Fruit fly (Drosophila melanogaster) whole organism, prepupa: Measurements from ENCODE around the gene CG42655.

ENCODE experiments used
- Blimp-1 ChIP-seq: fragments of 200-800 bp; sonication (Bioruptor generic); optimal IDR thresholded peaks from 3 replicates; lab custom pipeline; 2017; ENCODE audit warnings: missing biosample characterization, missing genetic modification characterization, mild to moderate bottlenecking, moderate library complexity, missing genetic modification reagents
- CG10669 ChIP-seq: fragments of 200-800 bp; sonication (Bioruptor generic); optimal IDR thresholded peaks from 3 replicates; lab custom pipeline; 2018; ENCODE audit warnings: missing biosample characterization, mild to moderate bottlenecking, missing genetic modification characterization, moderate library complexity
- CG11762 ChIP-seq: fragments of 200-800 bp; sonication (Bioruptor generic); optimal IDR thresholded peaks from 3 replicates; lab custom pipeline; 2016; ENCODE audit warnings: missing biosample characterization, missing genetic modification characterization; ENCODE audit not compliant: insufficient read depth
- CG15336 ChIP-seq: fragments of 200-800 bp; sonication (Bioruptor generic); IDR thresholded peaks from 2 replicates; pipeline ENCODE4 v1.3.6; 2022; ENCODE audit warnings: missing biosample characterization, missing genetic modification characterization
- CG1621 ChIP-seq: fragments of 200-800 bp; sonication (Bioruptor generic); optimal IDR thresholded peaks from 3 replicates; lab custom pipeline; 2018; ENCODE audit warnings: missing biosample characterization, mild to moderate bottlenecking, missing genetic modification characterization
- CG16779 ChIP-seq: fragments of 200-800 bp; sonication (Bioruptor generic); optimal IDR thresholded peaks from 3 replicates; lab custom pipeline; 2017; ENCODE audit warnings: missing biosample characterization, mild to moderate bottlenecking, missing genetic modification characterization
- CG31627 ChIP-seq: fragments of 200-800 bp; sonication (Bioruptor generic); optimal IDR thresholded peaks from 3 replicates; lab custom pipeline; 2016; ENCODE audit warnings: missing biosample characterization, missing genetic modification characterization
- CG32006 ChIP-seq: fragments of 200-800 bp; sonication (Bioruptor generic); optimal IDR thresholded peaks from 3 replicates; lab custom pipeline; 2017; ENCODE audit warnings: missing biosample characterization, mild to moderate bottlenecking, missing genetic modification characterization
- CG4318 ChIP-seq: fragments of 200-800 bp; sonication (Bioruptor generic); optimal IDR thresholded peaks from 3 replicates; lab custom pipeline; 2017; ENCODE audit warnings: missing biosample characterization, mild to moderate bottlenecking, missing genetic modification characterization
- CG6163 ChIP-seq: fragments of 200-800 bp; sonication (Bioruptor generic); IDR thresholded peaks from 3 replicates; pipeline ENCODE4 v1.3.6; 2022; ENCODE audit warnings: missing biosample characterization, missing genetic modification characterization
- CG6792 ChIP-seq: fragments of 200-800 bp; sonication (Bioruptor generic); optimal IDR thresholded peaks from 3 replicates; lab custom pipeline; 2016; ENCODE audit warnings: missing biosample characterization, missing genetic modification characterization
- CG6808 ChIP-seq: fragments of 200-800 bp; sonication (Bioruptor generic); optimal IDR thresholded peaks from 3 replicates; lab custom pipeline; 2017; ENCODE audit warnings: missing biosample characterization, missing genetic modification characterization, mild to moderate bottlenecking, moderate library complexity, missing genetic modification reagents
- CG6854 ChIP-seq: fragments of 200-800 bp; sonication (Bioruptor generic); optimal IDR thresholded peaks from 2 replicates; lab custom pipeline; 2017; ENCODE audit warnings: missing biosample characterization, mild to moderate bottlenecking, missing genetic modification characterization
- CG8119 ChIP-seq: fragments of 200-800 bp; sonication (Bioruptor generic); IDR thresholded peaks from 3 replicates; pipeline ENCODE4 v1.3.6; 2022; ENCODE audit warnings: missing biosample characterization, missing genetic modification characterization
- CG8319 ChIP-seq: fragments of 200-800 bp; sonication (Bioruptor generic); optimal IDR thresholded peaks from 3 replicates; lab custom pipeline; 2016; ENCODE audit warnings: missing biosample characterization, missing genetic modification characterization
- CG9139 ChIP-seq: fragments of 200-800 bp; sonication (Bioruptor generic); optimal IDR thresholded peaks from 3 replicates; lab custom pipeline; 2017; ENCODE audit warnings: missing biosample characterization, mild to moderate bottlenecking, missing genetic modification characterization
- Eip75B ChIP-seq: fragments of 200-800 bp; sonication (Bioruptor generic); optimal IDR thresholded peaks from 3 replicates; lab custom pipeline; 2016; ENCODE audit warnings: missing biosample characterization, missing genetic modification characterization
- Eip78C ChIP-seq: fragments of 200-800 bp; sonication (Bioruptor generic); peaks from one replicate; lab custom pipeline; 2016; ENCODE audit warnings: missing biosample characterization, missing genetic modification characterization
- Eip93F ChIP-seq: fragments of 200-800 bp; sonication (Bioruptor generic); optimal IDR thresholded peaks from 2 replicates; lab custom pipeline; 2016; ENCODE audit warnings: missing biosample characterization, mild to moderate bottlenecking, missing genetic modification characterization
- Ets21C ChIP-seq: fragments of 200-800 bp; sonication (Bioruptor generic); optimal IDR thresholded peaks from 3 replicates; lab custom pipeline; 2016; ENCODE audit warnings: missing biosample characterization, missing genetic modification characterization
- Ets96B ChIP-seq: fragments of 200-800 bp; optimal IDR thresholded peaks from 2 replicates; lab custom pipeline; 2019; ENCODE audit warnings: missing biosample characterization, mild to moderate bottlenecking, missing genetic modification characterization, moderate library complexity
- Gug ChIP-seq: fragments of 200-800 bp; sonication (Bioruptor generic); IDR thresholded peaks from 2 replicates; pipeline ENCODE4 v1.3.6; 2022; ENCODE audit warnings: missing biosample characterization, missing genetic modification characterization
- Hr38 ChIP-seq: sonication (Bioruptor generic); optimal IDR thresholded peaks from 2 replicates; lab custom pipeline; 2016; ENCODE audit warnings: missing biosample characterization, missing genetic modification characterization
- Hr39 ChIP-seq: fragments of 200-800 bp; sonication (Bioruptor generic); optimal IDR thresholded peaks from 2 replicates; lab custom pipeline; 2016; ENCODE audit warnings: missing biosample characterization, missing genetic modification characterization
- Lpt ChIP-seq: fragments of 200-800 bp; sonication (Bioruptor generic); optimal IDR thresholded peaks from 3 replicates; lab custom pipeline; 2016; ENCODE audit warnings: missing biosample characterization, missing genetic modification characterization
- Smox ChIP-seq: fragments of 200-800 bp; sonication (Bioruptor generic); optimal IDR thresholded peaks from 3 replicates; lab custom pipeline; 2016; ENCODE audit warnings: missing biosample characterization, missing genetic modification characterization
- Sox14 ChIP-seq: fragments of 200-800 bp; sonication (Bioruptor generic); optimal IDR thresholded peaks from 3 replicates; lab custom pipeline; 2016; ENCODE audit warnings: missing biosample characterization, missing genetic modification characterization
- Sox15 ChIP-seq: fragments of 200-800 bp; sonication (Bioruptor generic); optimal IDR thresholded peaks from 3 replicates; lab custom pipeline; 2016; ENCODE audit warnings: missing biosample characterization, missing genetic modification characterization
- acj6 ChIP-seq: fragments of 200-800 bp; sonication (Bioruptor generic); optimal IDR thresholded peaks from 3 replicates; lab custom pipeline; 2016; ENCODE audit warnings: missing biosample characterization, missing genetic modification characterization
- cyc ChIP-seq: fragments of 200-800 bp; sonication (Bioruptor generic); optimal IDR thresholded peaks from 3 replicates; lab custom pipeline; 2016; ENCODE audit warnings: missing biosample characterization, missing genetic modification characterization
- dac ChIP-seq: fragments of 200-800 bp; sonication (Bioruptor generic); optimal IDR thresholded peaks from 2 replicates; lab custom pipeline; 2017; ENCODE audit warnings: missing biosample characterization, mild to moderate bottlenecking, missing genetic modification characterization
- eg ChIP-seq: fragments of 200-800 bp; sonication (Bioruptor generic); IDR thresholded peaks from 3 replicates; pipeline ENCODE4 v1.3.6; 2022; ENCODE audit warnings: missing biosample characterization, missing genetic modification characterization
- esn ChIP-seq: fragments of 200-800 bp; sonication (Bioruptor generic); optimal IDR thresholded peaks from 2 replicates; lab custom pipeline; 2016; ENCODE audit warnings: missing biosample characterization, mild to moderate bottlenecking, missing genetic modification characterization, moderate library complexity
- fd59A ChIP-seq: fragments of 200-800 bp; sonication (Bioruptor generic); optimal IDR thresholded peaks from 2 replicates; lab custom pipeline; 2017; ENCODE audit warnings: missing biosample characterization, mild to moderate bottlenecking, missing genetic modification characterization, missing genetic modification reagents
- fkh ChIP-seq: fragments of 200-800 bp; sonication (Bioruptor generic); optimal IDR thresholded peaks from 3 replicates; lab custom pipeline; 2017; ENCODE audit warnings: missing biosample characterization, mild to moderate bottlenecking, missing genetic modification characterization, moderate library complexity
- lz ChIP-seq: fragments of 200-800 bp; sonication (Bioruptor generic); optimal IDR thresholded peaks from 3 replicates; lab custom pipeline; 2016; ENCODE audit warnings: missing biosample characterization, missing genetic modification characterization
- net ChIP-seq: fragments of 200-800 bp; sonication (Bioruptor generic); optimal IDR thresholded peaks from 3 replicates; lab custom pipeline; 2016; ENCODE audit warnings: missing biosample characterization, missing genetic modification characterization
- pdm3 ChIP-seq: fragments of 200-800 bp; sonication (Bioruptor generic); optimal IDR thresholded peaks from 3 replicates; lab custom pipeline; 2016; ENCODE audit warnings: missing biosample characterization, missing genetic modification characterization
- spab ChIP-seq: fragments of 200-800 bp; sonication (Bioruptor generic); optimal IDR thresholded peaks from 2 replicates; lab custom pipeline; 2017; ENCODE audit warnings: missing biosample characterization, mild to moderate bottlenecking, missing genetic modification characterization, missing genetic modification reagents
- ss ChIP-seq, 2 experiments: fragments of 200-800 bp; sonication (Bioruptor generic); optimal IDR thresholded peaks; 2 replicates in 1 of 2; 3 replicates in 1 of 2; lab custom pipeline; 2017 to 2018; ENCODE audit warnings: mild to moderate bottlenecking in 2 of 2, missing biosample characterization in 2 of 2, missing genetic modification characterization in 2 of 2, moderate library complexity in 1 of 2
- svp ChIP-seq: fragments of 200-800 bp; sonication (Bioruptor generic); peaks from one replicate; lab custom pipeline; 2016; ENCODE audit warnings: missing biosample characterization, missing genetic modification characterization
- topi ChIP-seq: fragments of 200-800 bp; sonication (Bioruptor generic); optimal IDR thresholded peaks from 3 replicates; lab custom pipeline; 2016; ENCODE audit warnings: missing biosample characterization, missing genetic modification characterization
- vri ChIP-seq: fragments of 200-800 bp; sonication (Bioruptor generic); optimal IDR thresholded peaks from 3 replicates; lab custom pipeline; 2016; ENCODE audit warnings: missing biosample characterization, mild to moderate bottlenecking, missing genetic modification characterization

Gene CG42655

dm6 chr3L:19908201-19909127 lies 45.0 kb downstream of the CG42655 start:
- TF ChIP-seq Eip75B (GFP tag; lab: Kevin White, UChicago) (no peak), vri (peak; percentile 65), Lpt (GFP tag; lab: Kevin White, UChicago) (peak; percentile 11), cyc (GFP tag; lab: Kevin White, UChicago) (no peak), pdm3 (no peak), CG9139 (no peak), CG8319 (GFP tag; lab: Kevin White, UChicago) (no peak), Ets21C (GFP tag; lab: Kevin White, UChicago) (no peak), CG15336 (GFP tag; lab: Robert Waterston, UW) (0 out of 2 replicates have a peak, but pooled peaks have one; percentile 13), CG6854 (GFP tag; lab: Kevin White, UChicago) (no peak), CG6163 (GFP tag; lab: Robert Waterston, UW) (peak; percentile 61; the same call in 2 of the 3 replicates), ss (GFP tag; optimal IDR thresholded peaks at IDR 0.05; lab: Kevin White, UChicago) (peak in 1 of 2 experiments; percentile 4), Eip78C (GFP tag; lab: Kevin White, UChicago) (no peak), Smox (no peak), Gug (GFP tag; lab: Robert Waterston, UW) (no peak), Ets96B (tag; lab: Kevin White, UChicago) (no peak), CG8119 (no peak), net (GFP tag; lab: Kevin White, UChicago) (no peak), CG6808 (GFP tag; lab: Kevin White, UChicago) (peak; percentile 9), Eip93F (GFP tag; lab: Kevin White, UChicago) (no peak), acj6 (no peak), spab (GFP tag; lab: Kevin White, UChicago) (no peak), Blimp-1 (GFP tag; lab: Kevin White, UChicago) (peak; percentile 40), eg (peak; percentile 39; the same call in 1 of the 3 replicates)

dm6 chr3L:19907706-19908070 lies 45.8 kb downstream of the CG42655 start:
- TF ChIP-seq CG8119 (no peak), vri (no peak), CG32006 (GFP tag; lab: Kevin White, UChicago) (peak; percentile 49), topi (GFP tag; lab: Kevin White, UChicago) (peak; percentile 5), esn (no peak), CG6792 (GFP tag; lab: Kevin White, UChicago) (peak; percentile 20), Sox14 (no peak), Ets21C (GFP tag; lab: Kevin White, UChicago) (no peak), eg (0 out of 3 replicates have a peak, but pooled peaks have one; percentile 10), acj6 (peak; percentile 5), CG15336 (GFP tag; lab: Robert Waterston, UW) (0 out of 2 replicates have a peak, but pooled peaks have one; percentile 12)

dm6 chr3L:19906780-19907705 lies 46.5 kb downstream of the CG42655 start:
- TF ChIP-seq CG1621 (no peak), lz (GFP tag; lab: Kevin White, UChicago) (no peak), CG4318 (GFP tag; lab: Kevin White, UChicago) (no peak), fd59A (GFP tag; lab: Kevin White, UChicago) (no peak), CG11762 (GFP tag; lab: Kevin White, UChicago) (no peak), vri (peak; percentile 89), net (GFP tag; lab: Kevin White, UChicago) (no peak), CG6792 (GFP tag; lab: Kevin White, UChicago) (no peak), CG16779 (no peak), acj6 (peak; percentile 34), CG8119 (no peak), spab (GFP tag; lab: Kevin White, UChicago) (no peak), Hr39 (no peak), CG6808 (GFP tag; lab: Kevin White, UChicago) (no peak), svp (GFP tag; lab: Kevin White, UChicago) (peak; percentile 78), CG10669 (GFP tag; lab: Kevin White, UChicago) (no peak), pdm3 (no peak), Hr38 (no peak), esn (no peak), fkh (GFP tag; lab: Kevin White, UChicago) (peak; percentile 96), Sox15 (GFP tag; lab: Kevin White, UChicago) (no peak), dac (no peak), CG31627 (GFP tag; lab: Kevin White, UChicago) (no peak), CG8319 (GFP tag; lab: Kevin White, UChicago) (no peak)
